Worm (Caenorhabditis elegans): Measurements from ENCODE around the gene klf-3.

- TF ChIP-seq ztf-23 (GFP tag; IDR thresholded peaks at IDR 0.05) = no peak
- TF ChIP-seq klf-2 (GFP tag; conservative IDR thresholded peaks at IDR 0.05) = no peak
- TF ChIP-seq cog-1 (tag; optimal IDR thresholded peaks at IDR 0.05) = no peak
- no peak for TF ChIP-seq med-1 (GFP tag; optimal IDR thresholded peaks at IDR 0.05; ENCODE audit: insufficient read depth)
- no peak for TF ChIP-seq tab-1 (GFP tag; IDR thresholded peaks at IDR 0.05)
- no peak for TF ChIP-seq T22C8.4 (GFP tag; IDR thresholded peaks at IDR 0.05)
- no peak for TF ChIP-seq ztf-29 (GFP tag; IDR thresholded peaks at IDR 0.05)
- no peak for TF ChIP-seq ref-1 (GFP tag; conservative IDR thresholded peaks at IDR 0.05)
- no peak for TF ChIP-seq flt-1 (GFP tag; IDR thresholded peaks at IDR 0.05)
Observed at ce11 chrII:6668496-6668895, 51.8 kb downstream of the klf-3 start.

Measured in whole organism, midembryonic.